Worm (Caenorhabditis elegans) whole organism, young adult: ENCODE data around the gene plk-1.

ENCODE experiments used
- B0035.1 ChIP-seq: sonication (generic microtip); optimal IDR thresholded peaks from 2 replicates; lab custom pipeline; 2016; ENCODE audit warnings: missing genetic modification characterization, mild to moderate bottlenecking, missing compliant biosample characterization, missing genotype, missing genetic modification reagents
- B0261.1 ChIP-seq: sonication (generic microtip); optimal IDR thresholded peaks from 2 replicates; lab custom pipeline; 2016; ENCODE audit warnings: mild to moderate bottlenecking, missing genetic modification characterization, moderate library complexity, missing compliant biosample characterization
- D2030.7 ChIP-seq: fragments of 200-800 bp; sonication (Bioruptor generic); IDR thresholded peaks from 2 replicates; pipeline ENCODE4 v1.3.6; 2022; ENCODE audit warnings: missing genetic modification reagents, missing genetic modification characterization, missing compliant biosample characterization
- cebp-1 ChIP-seq, 2 experiments: fragments of 200-800 bp in 1 of 2; sonication (Bioruptor generic) in 1 of 2; sonication (generic microtip) in 1 of 2; IDR thresholded peaks in 1 of 2; optimal IDR thresholded peaks in 1 of 2; 2 replicates each; pipeline versions ENCODE4 v1.3.6 to Lab custom; 2017 to 2022; ENCODE audit warnings: missing compliant biosample characterization in 2 of 2, missing genetic modification characterization in 2 of 2, mild to moderate bottlenecking in 1 of 2, missing genetic modification reagents in 1 of 2, moderate library complexity in 1 of 2
- ceh-27 ChIP-seq: fragments of 200-800 bp; sonication (Bioruptor generic); optimal IDR thresholded peaks from 2 replicates; lab custom pipeline; 2018; ENCODE audit warnings: mild to moderate bottlenecking, missing genetic modification characterization, moderate library complexity, missing compliant biosample characterization
- dpl-1 ChIP-seq: fragments of 150-350 bp; optimal IDR thresholded peaks from 2 replicates; lab custom pipeline; 2014; ENCODE audit warnings: missing biosample characterization, missing genetic modification reagents, missing genetic modification characterization
- lin-26 ChIP-seq: fragments of 200-800 bp; sonication (Bioruptor generic); IDR thresholded peaks from 2 replicates; pipeline ENCODE4 v1.3.6; 2022; ENCODE audit warnings: missing genetic modification reagents, missing genetic modification characterization, missing compliant biosample characterization
- nhr-27 ChIP-seq: fragments of 200-800 bp; sonication (Bioruptor generic); optimal IDR thresholded peaks from 2 replicates; lab custom pipeline; 2018; ENCODE audit warnings: mild to moderate bottlenecking, missing genetic modification characterization, moderate library complexity, missing compliant biosample characterization
- sea-2 ChIP-seq: fragments of 200-800 bp; sonication (Bioruptor generic); IDR thresholded peaks from 2 replicates; pipeline ENCODE4 v1.3.6; 2022; ENCODE audit warnings: missing genetic modification characterization, missing compliant biosample characterization
- tbx-9 ChIP-seq: sonication (generic microtip); optimal IDR thresholded peaks from 2 replicates; lab custom pipeline; 2016; ENCODE audit warnings: borderline replicate concordance, missing genetic modification characterization, inconsistent platforms, missing compliant biosample characterization
- zfh-2 ChIP-seq: fragments of 200-800 bp; sonication (Bioruptor generic); conservative IDR thresholded peaks from 2 replicates; pipeline ENCODE4 v1.3.6; 2022; ENCODE audit warnings: missing genetic modification reagents, missing genetic modification characterization, missing compliant biosample characterization

DNA sequence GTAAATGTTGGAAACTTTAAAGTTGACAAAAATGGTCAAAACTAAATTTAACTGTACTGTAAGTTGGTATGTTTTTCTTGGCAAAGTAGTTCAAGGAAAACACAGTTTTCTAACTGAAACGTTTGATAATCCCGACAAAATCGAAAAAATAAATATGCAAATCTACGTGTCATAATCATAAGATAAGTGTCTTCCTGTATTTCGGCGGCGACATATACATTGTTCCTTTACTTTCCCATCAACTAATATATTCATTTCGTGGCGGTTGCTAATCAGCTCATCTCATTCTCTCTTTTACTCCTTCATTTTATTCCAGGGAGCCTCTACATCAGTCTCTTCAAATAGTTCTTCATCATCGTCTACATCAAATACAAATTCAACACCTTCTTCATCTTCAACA lies 33.4 kb upstream of the plk-1 start:
- no peak for TF ChIP-seq lin-26 (GFP tag; lab: Robert Waterston, UW)
- no peak for TF ChIP-seq ceh-27
- TF ChIP-seq dpl-1 (GFP tag; lab: Kevin White, UChicago) = no peak
- TF ChIP-seq cebp-1 (GFP tag; IDR thresholded peaks at IDR 0.05; lab: Robert Waterston, UW) = no peak
- TF ChIP-seq cebp-1 (tag; optimal IDR thresholded peaks at IDR 0.05; lab: Kevin White, UChicago) = no peak
- TF ChIP-seq B0035.1 (tag; lab: Kevin White, UChicago) = no peak
- no peak for TF ChIP-seq zfh-2 (GFP tag; lab: Robert Waterston, UW)
- TF ChIP-seq nhr-27 = no peak
- TF ChIP-seq tbx-9 (tag; lab: Kevin White, UChicago) = no peak
- TF ChIP-seq B0261.1 (tag; lab: Kevin White, UChicago) = no peak
- no peak for TF ChIP-seq D2030.7 (GFP tag; lab: Robert Waterston, UW)
- no peak for TF ChIP-seq sea-2 (GFP tag; lab: Robert Waterston, UW)
